Fruit fly (Drosophila melanogaster) whole organism, embryonic: ENCODE data around the gene Fancl.

Experiments used
- Atf3 ChIP-seq: fragments of 200-800 bp; sonication (Bioruptor generic); optimal IDR thresholded peaks from 3 replicates; lab custom pipeline; 2016; ENCODE audit warnings: missing biosample characterization, missing genetic modification characterization
- B-H1 ChIP-seq: fragments of 200-800 bp; sonication (Bioruptor generic); IDR thresholded peaks from 3 replicates; pipeline ENCODE4 v1.3.6; 2022; ENCODE audit warnings: missing biosample characterization, missing genetic modification characterization
- CG10366 ChIP-seq: fragments of 200-800 bp; sonication (Bioruptor generic); IDR thresholded peaks from 2 replicates; pipeline ENCODE4 v1.3.6; 2022; ENCODE audit warnings: missing biosample characterization, missing genetic modification characterization
- CG11456 ChIP-seq: fragments of 200-800 bp; sonication (Bioruptor generic); IDR thresholded peaks from 3 replicates; pipeline ENCODE4 v1.3.6; 2022; ENCODE audit warnings: missing biosample characterization, missing genetic modification characterization
- CG11560 ChIP-seq: fragments of 200-800 bp; sonication (Bioruptor generic); IDR thresholded peaks from 3 replicates; pipeline ENCODE4 v1.3.6; 2022; ENCODE audit warnings: missing biosample characterization, missing genetic modification characterization
- CG12155 ChIP-seq: fragments of 200-800 bp; sonication (Bioruptor generic); optimal IDR thresholded peaks from 3 replicates; lab custom pipeline; 2016; ENCODE audit warnings: missing biosample characterization, missing genetic modification characterization
- CG14710 ChIP-seq: fragments of 200-800 bp; sonication (Bioruptor generic); optimal IDR thresholded peaks from 3 replicates; lab custom pipeline; 2019; ENCODE audit warnings: missing biosample characterization, mild to moderate bottlenecking, missing genetic modification characterization, moderate library complexity
- CG15011 ChIP-seq: fragments of 200-800 bp; sonication (Bioruptor generic); optimal IDR thresholded peaks from 3 replicates; lab custom pipeline; 2018; ENCODE audit warnings: missing biosample characterization, mild to moderate bottlenecking, missing genetic modification characterization
- CG15269 ChIP-seq: fragments of 200-800 bp; sonication (Bioruptor generic); optimal IDR thresholded peaks from 2 replicates; lab custom pipeline; 2018; ENCODE audit warnings: missing biosample characterization, mild to moderate bottlenecking, missing genetic modification characterization, moderate library complexity
- CG18619 ChIP-seq: fragments of 200-800 bp; sonication (Bioruptor generic); optimal IDR thresholded peaks from 3 replicates; lab custom pipeline; 2017; ENCODE audit warnings: missing biosample characterization, mild to moderate bottlenecking, missing genetic modification characterization
- CG2116 ChIP-seq: fragments of 200-800 bp; sonication (Bioruptor generic); optimal IDR thresholded peaks from 3 replicates; lab custom pipeline; 2018; ENCODE audit warnings: missing biosample characterization, mild to moderate bottlenecking, missing genetic modification characterization
- CG2712 ChIP-seq: fragments of 200-800 bp; optimal IDR thresholded peaks from 3 replicates; lab custom pipeline; 2019; ENCODE audit warnings: missing biosample characterization, mild to moderate bottlenecking, missing genetic modification characterization, moderate library complexity
- CG30403 ChIP-seq: fragments of 200-800 bp; sonication (Bioruptor generic); optimal IDR thresholded peaks from 3 replicates; lab custom pipeline; 2016; ENCODE audit warnings: missing biosample characterization, missing genetic modification characterization
- CG31388 ChIP-seq: fragments of 200-800 bp; sonication (Bioruptor generic); optimal IDR thresholded peaks from 2 replicates; lab custom pipeline; 2016; ENCODE audit warnings: missing biosample characterization, missing genetic modification characterization
- CG3281 ChIP-seq: fragments of 200-800 bp; sonication (Bioruptor generic); optimal IDR thresholded peaks from 3 replicates; lab custom pipeline; 2017; ENCODE audit warnings: missing biosample characterization, mild to moderate bottlenecking, missing genetic modification characterization
- CG33213 ChIP-seq: fragments of 200-800 bp; sonication (Bioruptor generic); optimal IDR thresholded peaks from 3 replicates; lab custom pipeline; 2016; ENCODE audit warnings: missing biosample characterization, missing genetic modification characterization
- CG4730 ChIP-seq: fragments of 200-800 bp; sonication (Bioruptor generic); IDR thresholded peaks from 2 replicates; pipeline ENCODE4 v1.3.6; 2022; ENCODE audit warnings: missing biosample characterization, missing genetic modification characterization
- CG4820 ChIP-seq: fragments of 200-800 bp; sonication (Bioruptor generic); optimal IDR thresholded peaks from 3 replicates; lab custom pipeline; 2016; ENCODE audit warnings: missing biosample characterization, missing genetic modification characterization
- CG6175 ChIP-seq: fragments of 200-800 bp; sonication (Bioruptor generic); IDR thresholded peaks from 3 replicates; pipeline ENCODE4 v1.3.6; 2022; ENCODE audit warnings: missing biosample characterization, missing genetic modification characterization
- CG7928 ChIP-seq: fragments of 200-800 bp; sonication (Bioruptor generic); optimal IDR thresholded peaks from 2 replicates; lab custom pipeline; 2017; ENCODE audit warnings: missing biosample characterization, mild to moderate bottlenecking, missing genetic modification characterization
- Drgx ChIP-seq: fragments of 200-800 bp; sonication (Bioruptor generic); IDR thresholded peaks from 2 replicates; pipeline ENCODE4 v1.3.6; 2022; ENCODE audit warnings: missing biosample characterization, missing genetic modification characterization
- E2f2 ChIP-seq: fragments of 200-800 bp; sonication (Bioruptor generic); IDR thresholded peaks from 2 replicates; pipeline ENCODE4 v1.3.6; 2022; ENCODE audit warnings: missing biosample characterization, missing genetic modification characterization
- Gsc ChIP-seq: fragments of 200-800 bp; sonication (Bioruptor generic); IDR thresholded peaks from 2 replicates; pipeline ENCODE4 v1.3.6; 2022; ENCODE audit warnings: missing biosample characterization, missing genetic modification characterization
- HLH3B ChIP-seq: fragments of 200-800 bp; sonication (Bioruptor generic); IDR thresholded peaks from 2 replicates; pipeline ENCODE4 v1.3.6; 2022; ENCODE audit warnings: missing biosample characterization, missing genetic modification characterization
- HLH54F ChIP-seq: fragments of 200-800 bp; sonication (Bioruptor generic); optimal IDR thresholded peaks from 3 replicates; lab custom pipeline; 2016; ENCODE audit warnings: missing biosample characterization, missing genetic modification characterization
- HmgZ ChIP-seq: fragments of 200-800 bp; sonication (Bioruptor generic); optimal IDR thresholded peaks from 2 replicates; lab custom pipeline; 2018; ENCODE audit warnings: missing biosample characterization, mild to moderate bottlenecking, missing genetic modification characterization
- Hmr ChIP-seq: fragments of 200-800 bp; sonication (Bioruptor generic); optimal IDR thresholded peaks from 3 replicates; lab custom pipeline; 2017; ENCODE audit warnings: mild to moderate bottlenecking, missing biosample characterization, missing genetic modification reagents, missing genetic modification characterization
- Lpt ChIP-seq: fragments of >200 bp; optimal IDR thresholded peaks from 2 replicates; lab custom pipeline; 2018; ENCODE audit warnings: missing biosample characterization, missing genetic modification characterization
- MBD-R2 ChIP-seq: fragments of 200-800 bp; sonication (Bioruptor generic); IDR thresholded peaks from 2 replicates; pipeline ENCODE4 v1.3.6; 2022; ENCODE audit warnings: missing biosample characterization, missing genetic modification characterization
- NFAT ChIP-seq: fragments of 200-800 bp; sonication (Bioruptor generic); IDR thresholded peaks from 2 replicates; pipeline ENCODE4 v1.3.6; 2022; ENCODE audit warnings: missing biosample characterization, missing genetic modification characterization
- Nf-YC ChIP-seq: fragments of 200-800 bp; optimal IDR thresholded peaks from 3 replicates; lab custom pipeline; 2019; ENCODE audit warnings: missing biosample characterization, mild to moderate bottlenecking, missing genetic modification characterization, moderate library complexity
- Xbp1 ChIP-seq: fragments of 200-800 bp; sonication (Bioruptor generic); optimal IDR thresholded peaks from 3 replicates; lab custom pipeline; 2016; ENCODE audit warnings: missing biosample characterization, mild to moderate bottlenecking, missing genetic modification characterization
- ase ChIP-seq: fragments of 200-800 bp; sonication (Bioruptor generic); IDR thresholded peaks from 3 replicates; pipeline ENCODE4 v1.3.6; 2022; ENCODE audit warnings: missing biosample characterization, missing genetic modification characterization
- chif ChIP-seq, 2 experiments: fragments of 200-800 bp; sonication (Bioruptor generic); optimal IDR thresholded peaks; 3 replicates each; lab custom pipeline; 2016; ENCODE audit warnings: missing biosample characterization in 2 of 2, missing genetic modification characterization in 2 of 2
- crol ChIP-seq: fragments of 200-800 bp; sonication (Bioruptor generic); IDR thresholded peaks from 2 replicates; pipeline ENCODE4 v1.3.6; 2022; ENCODE audit warnings: missing biosample characterization, missing genetic modification characterization
- cwo ChIP-seq: fragments of 200-800 bp; sonication (Bioruptor generic); optimal IDR thresholded peaks from 3 replicates; lab custom pipeline; 2017; ENCODE audit warnings: missing biosample characterization, missing genetic modification characterization, mild to moderate bottlenecking, moderate library complexity, missing genetic modification reagents
- dati ChIP-seq: fragments of 200-800 bp; sonication (Bioruptor generic); IDR thresholded peaks from 2 replicates; pipeline ENCODE4 v1.3.6; 2022; ENCODE audit warnings: missing biosample characterization, missing genetic modification characterization
- lilli ChIP-seq: fragments of 200-800 bp; sonication (Bioruptor generic); optimal IDR thresholded peaks from 3 replicates; lab custom pipeline; 2016; ENCODE audit warnings: missing biosample characterization, missing genetic modification characterization
- mirr ChIP-seq: fragments of 200-800 bp; sonication (Bioruptor generic); optimal IDR thresholded peaks from 3 replicates; lab custom pipeline; 2018; ENCODE audit warnings: missing biosample characterization, mild to moderate bottlenecking, missing genetic modification characterization
- nau ChIP-seq: fragments of 200-800 bp; sonication (Bioruptor generic); optimal IDR thresholded peaks from 3 replicates; lab custom pipeline; 2017; ENCODE audit warnings: missing biosample characterization, mild to moderate bottlenecking, missing genetic modification characterization, missing genetic modification reagents
- oc ChIP-seq: fragments of 200-800 bp; sonication (Bioruptor generic); optimal IDR thresholded peaks from 2 replicates; lab custom pipeline; 2018; ENCODE audit warnings: missing biosample characterization, mild to moderate bottlenecking, missing genetic modification characterization, moderate library complexity
- p53 ChIP-seq: fragments of 200-800 bp; sonication (Bioruptor generic); optimal IDR thresholded peaks from 2 replicates; lab custom pipeline; 2016; ENCODE audit warnings: missing biosample characterization, missing genetic modification characterization
- psq ChIP-seq: fragments of 200-800 bp; sonication (Bioruptor generic); optimal IDR thresholded peaks from 2 replicates; lab custom pipeline; 2017; ENCODE audit warnings: missing biosample characterization, missing genetic modification characterization
- sc ChIP-seq, 3 experiments: fragments of >200 bp in 2 of 3; fragments of 200-800 bp in 1 of 3; sonication (Bioruptor generic) in 1 of 3; optimal IDR thresholded peaks; 2 replicates in 2 of 3; 3 replicates in 1 of 3; lab custom pipeline; 2017; ENCODE audit warnings: mild to moderate bottlenecking in 1 of 3, missing biosample characterization in 1 of 3, missing genetic modification characterization in 1 of 3, missing genetic modification reagents in 1 of 3
- sr ChIP-seq: fragments of 200-800 bp; sonication (Bioruptor generic); IDR thresholded peaks from 3 replicates; pipeline ENCODE4 v1.3.6; 2022; ENCODE audit warnings: missing biosample characterization, missing genetic modification characterization
- stwl ChIP-seq: fragments of 200-800 bp; sonication (Bioruptor generic); optimal IDR thresholded peaks from 3 replicates; lab custom pipeline; 2018; ENCODE audit warnings: missing biosample characterization, mild to moderate bottlenecking, missing genetic modification characterization, moderate library complexity
- twi ChIP-seq: fragments of 200-800 bp; optimal IDR thresholded peaks from 2 replicates; lab custom pipeline; 2019; ENCODE audit warnings: missing biosample characterization, mild to moderate bottlenecking, missing genetic modification characterization, moderate library complexity
- vfl ChIP-seq: fragments of 200-800 bp; sonication (Bioruptor generic); optimal IDR thresholded peaks from 2 replicates; lab custom pipeline; 2016; ENCODE audit warnings: missing biosample characterization, missing genetic modification characterization
- wdn ChIP-seq: fragments of 200-800 bp; sonication (Bioruptor generic); IDR thresholded peaks from 2 replicates; pipeline ENCODE4 v1.3.6; 2022; ENCODE audit warnings: missing biosample characterization, missing genetic modification characterization

Gene Fancl

DNA sequence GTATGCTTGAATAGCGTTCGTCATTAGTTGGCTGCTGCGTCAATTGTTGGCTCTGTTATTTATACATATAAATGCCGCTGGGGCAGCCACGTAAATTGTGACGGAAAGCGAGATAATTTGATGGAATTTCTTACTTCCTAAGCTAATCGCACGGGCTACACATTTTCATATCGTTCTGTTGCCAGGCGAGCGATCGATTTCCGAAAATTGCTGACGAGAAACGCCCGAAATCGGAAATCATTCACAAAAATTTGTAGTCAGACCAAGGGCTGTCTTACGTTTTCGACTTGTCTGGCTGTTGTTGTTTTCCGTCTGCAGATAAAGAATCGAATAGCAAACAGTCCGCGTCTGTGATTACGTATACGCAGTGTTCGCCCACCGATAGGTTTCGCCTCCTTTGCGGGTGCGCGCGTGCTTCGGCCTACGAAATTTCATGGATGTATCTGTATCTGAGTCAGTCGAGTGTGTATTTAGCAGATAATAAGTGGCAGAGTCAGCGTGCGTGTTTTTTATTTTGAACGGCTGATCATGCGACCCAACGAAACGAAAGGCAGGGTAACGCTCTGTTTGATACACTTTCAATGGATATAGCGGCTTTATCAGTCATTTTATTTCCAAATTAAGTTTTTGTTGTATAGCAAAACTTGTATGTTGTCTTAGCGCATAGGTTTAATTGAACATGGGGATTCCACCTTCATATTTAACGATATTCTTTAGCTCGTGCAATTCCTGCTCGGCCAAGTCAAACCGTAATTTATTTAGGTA lies 45.0 kb upstream of the Fancl start (continued):
- TF ChIP-seq nau (GFP tag; lab: Kevin White, UChicago) = peak; percentile 57
- peak; percentile 71 for TF ChIP-seq CG12155 (GFP tag; lab: Kevin White, UChicago)
- TF ChIP-seq CG10366 (GFP tag; lab: Robert Waterston, UW) = peak; percentile 42; the same call in 1 of the 2 replicates
- no peak for TF ChIP-seq CG31388 (GFP tag; lab: Kevin White, UChicago)
- TF ChIP-seq Xbp1 (GFP tag; lab: Kevin White, UChicago) = peak; percentile 62
- TF ChIP-seq CG6175 = peak; percentile 88
- 0 out of 2 replicates have a peak, but pooled peaks have one; percentile 24 for TF ChIP-seq HLH3B (GFP tag; lab: Robert Waterston, UW)
- no peak for TF ChIP-seq psq (GFP tag; lab: Kevin White, UChicago)
- TF ChIP-seq CG2116 = peak; percentile 3
- TF ChIP-seq Nf-YC (tag; lab: Kevin White, UChicago) = peak; percentile 44
- peak; percentile 85 for TF ChIP-seq Hmr (GFP tag; lab: Kevin White, UChicago)
- peak; percentile 57; the same call in 1 of the 2 replicates for TF ChIP-seq wdn (GFP tag; lab: Robert Waterston, UW)
- TF ChIP-seq Drgx (GFP tag; lab: Robert Waterston, UW) = 0 out of 2 replicates have a peak, but pooled peaks have one; percentile 6
- TF ChIP-seq CG11560 (tag; lab: Robert Waterston, UW) = 0 out of 3 replicates have a peak, but pooled peaks have one; percentile 22
- TF ChIP-seq CG4820 (GFP tag; lab: Kevin White, UChicago) = peak; percentile 33
- peak; percentile 33 for TF ChIP-seq CG15011 (GFP tag; lab: Kevin White, UChicago)
- no peak for TF ChIP-seq Lpt (GFP tag; lab: Kevin White, UChicago)
- peak; percentile 58 for TF ChIP-seq oc (tag; lab: Kevin White, UChicago)
- TF ChIP-seq mirr = peak; percentile 93
- peak; percentile 50; the same call in 1 of the 3 replicates for TF ChIP-seq B-H1
- no peak for TF ChIP-seq twi
- TF ChIP-seq crol (GFP tag; lab: Robert Waterston, UW) = no peak
- TF ChIP-seq MBD-R2 (GFP tag; lab: Robert Waterston, UW) = peak; percentile 43; the same call in 1 of the 2 replicates
- TF ChIP-seq CG11456 = peak; percentile 69; the same call in 1 of the 3 replicates
- peak; percentile 32; the same call in 1 of the 2 replicates for TF ChIP-seq E2f2 (GFP tag; lab: Robert Waterston, UW)
- 0 out of 2 replicates have a peak, but pooled peaks have one; percentile 17 for TF ChIP-seq CG4730 (GFP tag; lab: Robert Waterston, UW)
- no peak for TF ChIP-seq sc (optimal IDR thresholded peaks at IDR 0.05; lab: Kevin White, UChicago)
- TF ChIP-seq sc (GFP tag; optimal IDR thresholded peaks at IDR 0.05; lab: Kevin White, UChicago) = no peak
- TF ChIP-seq lilli (GFP tag; lab: Kevin White, UChicago) = peak; percentile 81
- TF ChIP-seq HLH54F (GFP tag; lab: Kevin White, UChicago) = peak; percentile 66
- no peak for TF ChIP-seq CG33213 (GFP tag; lab: Kevin White, UChicago)
- TF ChIP-seq CG7928 (GFP tag; lab: Kevin White, UChicago) = peak; percentile 33
- TF ChIP-seq CG18619 (GFP tag; lab: Kevin White, UChicago) = peak; percentile 62
- TF ChIP-seq cwo = peak; percentile 90
- peak; percentile 84 for TF ChIP-seq CG3281 (GFP tag; lab: Kevin White, UChicago)
- TF ChIP-seq vfl = peak; percentile 53
- TF ChIP-seq stwl = no peak
- peak; percentile 82 for TF ChIP-seq CG15269 (tag; lab: Kevin White, UChicago)
- peak; percentile 47 for TF ChIP-seq HmgZ (tag; lab: Kevin White, UChicago)
- peak; percentile 46 to 52 for TF ChIP-seq chif (GFP tag; optimal IDR thresholded peaks at IDR 0.05; lab: Kevin White, UChicago)
- TF ChIP-seq Gsc = no peak
- TF ChIP-seq CG2712 (tag; lab: Kevin White, UChicago) = peak; percentile 67
- TF ChIP-seq CG14710 (tag; lab: Kevin White, UChicago) = peak; percentile 5
- TF ChIP-seq Atf3 (GFP tag; lab: Kevin White, UChicago) = peak; percentile 27
- TF ChIP-seq NFAT (GFP tag; lab: Robert Waterston, UW) = peak; percentile 61
- peak; percentile 56; the same call in 1 of the 3 replicates for TF ChIP-seq sr (GFP tag; lab: Robert Waterston, UW)
- TF ChIP-seq dati (GFP tag; lab: Robert Waterston, UW) = no peak
- peak; percentile 71 for TF ChIP-seq CG30403
- TF ChIP-seq ase (GFP tag; lab: Robert Waterston, UW) = peak; percentile 47; the same call in 1 of the 3 replicates
- TF ChIP-seq p53 (GFP tag; lab: Kevin White, UChicago) = peak; percentile 18
